Worm (Caenorhabditis elegans) whole organism, mixed stage, embryonic: Measurements from ENCODE around the gene aptf-1.

Source experiments
- elt-1 ChIP-seq: sonication (generic microtip); optimal IDR thresholded peaks from 2 replicates; lab custom pipeline; 2017; ENCODE audit warnings: missing genetic modification characterization, mild to moderate bottlenecking, missing compliant biosample characterization, antibody characterized with exemption, moderate library complexity, borderline replicate concordance; ENCODE audit not compliant: insufficient read depth
- elt-3 ChIP-seq: fragments of 150-350 bp; optimal IDR thresholded peaks from 2 replicates; lab custom pipeline; 2014; ENCODE audit warnings: missing biosample characterization, missing genetic modification characterization
- lin-13 ChIP-seq: fragments of 150-350 bp; optimal IDR thresholded peaks from 2 replicates; lab custom pipeline; 2014; ENCODE audit warnings: missing biosample characterization, missing genetic modification characterization
- nhr-2 ChIP-seq: fragments of 150-350 bp; optimal IDR thresholded peaks from 2 replicates; lab custom pipeline; 2014; ENCODE audit warnings: missing biosample characterization, missing genetic modification characterization
- nhr-237 ChIP-seq: fragments of 150-350 bp; optimal IDR thresholded peaks from 2 replicates; lab custom pipeline; 2014; ENCODE audit warnings: missing biosample characterization, missing genetic modification characterization
- nhr-76 ChIP-seq: sonication (generic microtip); optimal IDR thresholded peaks from 2 replicates; lab custom pipeline; 2017; ENCODE audit warnings: missing biosample characterization, missing genetic modification characterization
- unc-39 ChIP-seq: fragments of 150-350 bp; optimal IDR thresholded peaks from 2 replicates; lab custom pipeline; 2014; ENCODE audit warnings: missing biosample characterization, missing genetic modification characterization
- unc-62 ChIP-seq: fragments of 150-350 bp; optimal IDR thresholded peaks from 2 replicates; lab custom pipeline; 2014; ENCODE audit warnings: missing biosample characterization, missing genetic modification reagents, missing genetic modification characterization
- ztf-11 ChIP-seq: fragments of 150-350 bp; optimal IDR thresholded peaks from 2 replicates; lab custom pipeline; 2014; ENCODE audit warnings: missing biosample characterization, missing genetic modification characterization

DNA sequence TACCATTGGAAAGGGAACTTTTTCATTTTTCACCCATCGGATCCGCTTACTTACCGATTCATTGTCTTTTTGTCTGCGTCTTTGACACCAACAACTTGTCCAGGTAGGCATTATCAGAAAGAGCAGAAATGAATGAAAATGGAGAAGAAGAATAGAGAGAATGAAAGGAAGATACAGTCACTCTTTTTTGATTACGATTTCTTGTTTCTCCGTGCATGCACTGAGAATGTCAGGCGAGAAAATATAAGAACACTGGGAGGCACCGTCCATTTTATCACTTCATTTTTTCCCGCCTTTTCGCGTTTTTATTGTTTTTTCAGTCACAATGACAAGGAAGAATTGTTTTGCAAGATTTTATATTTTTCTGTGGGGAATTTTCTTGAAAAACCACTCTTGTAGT is 14.6 kb downstream of the aptf-1 start:
- TF ChIP-seq nhr-76 (tag; lab: Kevin White, UChicago) (no peak), nhr-2 (tag; lab: Kevin White, UChicago) (no peak), unc-62 (GFP tag; lab: Kevin White, UChicago) (no peak), unc-39 (tag; lab: Kevin White, UChicago) (no peak), lin-13 (no peak), elt-3 (tag; lab: Kevin White, UChicago) (no peak), ztf-11 (tag; lab: Kevin White, UChicago) (no peak), elt-1 (tag; lab: Kevin White, UChicago) (no peak), nhr-237 (tag; lab: Kevin White, UChicago) (no peak)
